Worm (Caenorhabditis elegans): ENCODE measurements around the gene unc-1.

ce11 chrX:1057821-1058377 lies 4.4 kb downstream of the unc-1 start:
- TF ChIP-seq unc-62 (GFP tag; optimal IDR thresholded peaks at IDR 0.05): no peak
- TF ChIP-seq lin-13 (tag; optimal IDR thresholded peaks at IDR 0.05): no peak
